Fruit fly (Drosophila melanogaster) whole organism, prepupa: Measurements from ENCODE around the gene hob.

ENCODE experiments used
- Blimp-1 ChIP-seq: fragments of 200-800 bp; sonication (Bioruptor generic); optimal IDR thresholded peaks from 3 replicates; lab custom pipeline; 2017; ENCODE audit warnings: missing biosample characterization, missing genetic modification characterization, mild to moderate bottlenecking, moderate library complexity, missing genetic modification reagents
- CG10631 ChIP-seq: fragments of 200-800 bp; sonication (Bioruptor generic); optimal IDR thresholded peaks from 2 replicates; lab custom pipeline; 2016; ENCODE audit warnings: missing biosample characterization, missing genetic modification characterization
- CG11294 ChIP-seq: fragments of 200-800 bp; sonication (Bioruptor generic); IDR thresholded peaks from 2 replicates; pipeline ENCODE4 v1.3.6; 2022; ENCODE audit warnings: missing biosample characterization, missing genetic modification characterization
- CG11902 ChIP-seq: fragments of 200-800 bp; sonication (Bioruptor generic); optimal IDR thresholded peaks from 3 replicates; lab custom pipeline; 2016; ENCODE audit warnings: missing biosample characterization, missing genetic modification characterization
- CG15336 ChIP-seq: fragments of 200-800 bp; sonication (Bioruptor generic); IDR thresholded peaks from 2 replicates; pipeline ENCODE4 v1.3.6; 2022; ENCODE audit warnings: missing biosample characterization, missing genetic modification characterization
- CG1621 ChIP-seq: fragments of 200-800 bp; sonication (Bioruptor generic); optimal IDR thresholded peaks from 3 replicates; lab custom pipeline; 2018; ENCODE audit warnings: missing biosample characterization, mild to moderate bottlenecking, missing genetic modification characterization
- CG16779 ChIP-seq: fragments of 200-800 bp; sonication (Bioruptor generic); optimal IDR thresholded peaks from 3 replicates; lab custom pipeline; 2017; ENCODE audit warnings: missing biosample characterization, mild to moderate bottlenecking, missing genetic modification characterization
- CG3032 ChIP-seq: fragments of 200-800 bp; optimal IDR thresholded peaks from 2 replicates; lab custom pipeline; 2019; ENCODE audit warnings: missing biosample characterization, mild to moderate bottlenecking, missing genetic modification characterization, moderate library complexity
- CG31627 ChIP-seq: fragments of 200-800 bp; sonication (Bioruptor generic); optimal IDR thresholded peaks from 3 replicates; lab custom pipeline; 2016; ENCODE audit warnings: missing biosample characterization, missing genetic modification characterization
- CG32006 ChIP-seq: fragments of 200-800 bp; sonication (Bioruptor generic); optimal IDR thresholded peaks from 3 replicates; lab custom pipeline; 2017; ENCODE audit warnings: missing biosample characterization, mild to moderate bottlenecking, missing genetic modification characterization
- CG34406 ChIP-seq: fragments of 200-800 bp; sonication (Bioruptor generic); optimal IDR thresholded peaks from 3 replicates; lab custom pipeline; 2016; ENCODE audit warnings: missing biosample characterization, missing genetic modification characterization
- CG4318 ChIP-seq: fragments of 200-800 bp; sonication (Bioruptor generic); optimal IDR thresholded peaks from 3 replicates; lab custom pipeline; 2017; ENCODE audit warnings: missing biosample characterization, mild to moderate bottlenecking, missing genetic modification characterization
- CG6163 ChIP-seq: fragments of 200-800 bp; sonication (Bioruptor generic); IDR thresholded peaks from 3 replicates; pipeline ENCODE4 v1.3.6; 2022; ENCODE audit warnings: missing biosample characterization, missing genetic modification characterization
- CG6276 ChIP-seq: fragments of 200-800 bp; sonication (Bioruptor generic); optimal IDR thresholded peaks from 2 replicates; lab custom pipeline; 2017; ENCODE audit warnings: missing biosample characterization, mild to moderate bottlenecking, missing genetic modification characterization
- CG6792 ChIP-seq: fragments of 200-800 bp; sonication (Bioruptor generic); optimal IDR thresholded peaks from 3 replicates; lab custom pipeline; 2016; ENCODE audit warnings: missing biosample characterization, missing genetic modification characterization
- CG6808 ChIP-seq: fragments of 200-800 bp; sonication (Bioruptor generic); optimal IDR thresholded peaks from 3 replicates; lab custom pipeline; 2017; ENCODE audit warnings: missing biosample characterization, missing genetic modification characterization, mild to moderate bottlenecking, moderate library complexity, missing genetic modification reagents
- CG6854 ChIP-seq: fragments of 200-800 bp; sonication (Bioruptor generic); optimal IDR thresholded peaks from 2 replicates; lab custom pipeline; 2017; ENCODE audit warnings: missing biosample characterization, mild to moderate bottlenecking, missing genetic modification characterization
- CG8319 ChIP-seq: fragments of 200-800 bp; sonication (Bioruptor generic); optimal IDR thresholded peaks from 3 replicates; lab custom pipeline; 2016; ENCODE audit warnings: missing biosample characterization, missing genetic modification characterization
- CG8632 ChIP-seq: fragments of 200-800 bp; sonication (Bioruptor generic); optimal IDR thresholded peaks from 3 replicates; lab custom pipeline; 2016; ENCODE audit warnings: missing biosample characterization, missing genetic modification characterization
- Eip75B ChIP-seq: fragments of 200-800 bp; sonication (Bioruptor generic); optimal IDR thresholded peaks from 3 replicates; lab custom pipeline; 2016; ENCODE audit warnings: missing biosample characterization, missing genetic modification characterization
- Ets21C ChIP-seq: fragments of 200-800 bp; sonication (Bioruptor generic); optimal IDR thresholded peaks from 3 replicates; lab custom pipeline; 2016; ENCODE audit warnings: missing biosample characterization, missing genetic modification characterization
- Ets96B ChIP-seq: fragments of 200-800 bp; optimal IDR thresholded peaks from 2 replicates; lab custom pipeline; 2019; ENCODE audit warnings: missing biosample characterization, mild to moderate bottlenecking, missing genetic modification characterization, moderate library complexity
- Gug ChIP-seq: fragments of 200-800 bp; sonication (Bioruptor generic); IDR thresholded peaks from 2 replicates; pipeline ENCODE4 v1.3.6; 2022; ENCODE audit warnings: missing biosample characterization, missing genetic modification characterization
- Hr38 ChIP-seq: sonication (Bioruptor generic); optimal IDR thresholded peaks from 2 replicates; lab custom pipeline; 2016; ENCODE audit warnings: missing biosample characterization, missing genetic modification characterization
- Hr39 ChIP-seq: fragments of 200-800 bp; sonication (Bioruptor generic); optimal IDR thresholded peaks from 2 replicates; lab custom pipeline; 2016; ENCODE audit warnings: missing biosample characterization, missing genetic modification characterization
- Hr4 ChIP-seq: fragments of 200-800 bp; sonication (Bioruptor generic); optimal IDR thresholded peaks from 3 replicates; lab custom pipeline; 2016; ENCODE audit warnings: missing biosample characterization, missing genetic modification characterization
- Lpt ChIP-seq: fragments of 200-800 bp; sonication (Bioruptor generic); optimal IDR thresholded peaks from 3 replicates; lab custom pipeline; 2016; ENCODE audit warnings: missing biosample characterization, missing genetic modification characterization
- Met ChIP-seq: fragments of 200-800 bp; sonication (Bioruptor generic); optimal IDR thresholded peaks from 3 replicates; lab custom pipeline; 2016; ENCODE audit warnings: missing biosample characterization, missing genetic modification characterization
- OdsH ChIP-seq: fragments of 200-800 bp; sonication (Bioruptor generic); optimal IDR thresholded peaks from 3 replicates; lab custom pipeline; 2016; ENCODE audit warnings: missing biosample characterization, missing genetic modification characterization
- Smox ChIP-seq: fragments of 200-800 bp; sonication (Bioruptor generic); optimal IDR thresholded peaks from 3 replicates; lab custom pipeline; 2016; ENCODE audit warnings: missing biosample characterization, missing genetic modification characterization
- Sox102F ChIP-seq: fragments of 200-800 bp; sonication (Bioruptor generic); optimal IDR thresholded peaks from 2 replicates; lab custom pipeline; 2016; ENCODE audit warnings: missing biosample characterization, mild to moderate bottlenecking, missing genetic modification characterization
- Sox14 ChIP-seq: fragments of 200-800 bp; sonication (Bioruptor generic); optimal IDR thresholded peaks from 3 replicates; lab custom pipeline; 2016; ENCODE audit warnings: missing biosample characterization, missing genetic modification characterization
- Sox15 ChIP-seq: fragments of 200-800 bp; sonication (Bioruptor generic); optimal IDR thresholded peaks from 3 replicates; lab custom pipeline; 2016; ENCODE audit warnings: missing biosample characterization, missing genetic modification characterization
- achi ChIP-seq: fragments of 200-800 bp; sonication (Bioruptor generic); optimal IDR thresholded peaks from 3 replicates; lab custom pipeline; 2016; ENCODE audit warnings: missing biosample characterization, missing genetic modification characterization
- acj6 ChIP-seq: fragments of 200-800 bp; sonication (Bioruptor generic); optimal IDR thresholded peaks from 3 replicates; lab custom pipeline; 2016; ENCODE audit warnings: missing biosample characterization, missing genetic modification characterization
- cyc ChIP-seq: fragments of 200-800 bp; sonication (Bioruptor generic); optimal IDR thresholded peaks from 3 replicates; lab custom pipeline; 2016; ENCODE audit warnings: missing biosample characterization, missing genetic modification characterization
- esn ChIP-seq: fragments of 200-800 bp; sonication (Bioruptor generic); optimal IDR thresholded peaks from 2 replicates; lab custom pipeline; 2016; ENCODE audit warnings: missing biosample characterization, mild to moderate bottlenecking, missing genetic modification characterization, moderate library complexity
- fd85E ChIP-seq: fragments of 200-800 bp; sonication (Bioruptor generic); optimal IDR thresholded peaks from 3 replicates; lab custom pipeline; 2016; ENCODE audit warnings: missing biosample characterization, missing genetic modification characterization
- fkh ChIP-seq: fragments of 200-800 bp; sonication (Bioruptor generic); optimal IDR thresholded peaks from 3 replicates; lab custom pipeline; 2017; ENCODE audit warnings: missing biosample characterization, mild to moderate bottlenecking, missing genetic modification characterization, moderate library complexity
- net ChIP-seq: fragments of 200-800 bp; sonication (Bioruptor generic); optimal IDR thresholded peaks from 3 replicates; lab custom pipeline; 2016; ENCODE audit warnings: missing biosample characterization, missing genetic modification characterization
- pdm3 ChIP-seq: fragments of 200-800 bp; sonication (Bioruptor generic); optimal IDR thresholded peaks from 3 replicates; lab custom pipeline; 2016; ENCODE audit warnings: missing biosample characterization, missing genetic modification characterization
- salr ChIP-seq, 2 experiments: fragments of 200-800 bp; sonication (Bioruptor generic); optimal IDR thresholded peaks; 3 replicates each; lab custom pipeline; 2016 to 2018; ENCODE audit warnings: missing biosample characterization in 2 of 2, missing genetic modification characterization in 2 of 2, mild to moderate bottlenecking in 1 of 2
- spab ChIP-seq: fragments of 200-800 bp; sonication (Bioruptor generic); optimal IDR thresholded peaks from 2 replicates; lab custom pipeline; 2017; ENCODE audit warnings: missing biosample characterization, mild to moderate bottlenecking, missing genetic modification characterization, missing genetic modification reagents
- svp ChIP-seq: fragments of 200-800 bp; sonication (Bioruptor generic); peaks from one replicate; lab custom pipeline; 2016; ENCODE audit warnings: missing biosample characterization, missing genetic modification characterization
- topi ChIP-seq: fragments of 200-800 bp; sonication (Bioruptor generic); optimal IDR thresholded peaks from 3 replicates; lab custom pipeline; 2016; ENCODE audit warnings: missing biosample characterization, missing genetic modification characterization
- vri ChIP-seq: fragments of 200-800 bp; sonication (Bioruptor generic); optimal IDR thresholded peaks from 3 replicates; lab custom pipeline; 2016; ENCODE audit warnings: missing biosample characterization, mild to moderate bottlenecking, missing genetic modification characterization

The hob gene

DNA sequence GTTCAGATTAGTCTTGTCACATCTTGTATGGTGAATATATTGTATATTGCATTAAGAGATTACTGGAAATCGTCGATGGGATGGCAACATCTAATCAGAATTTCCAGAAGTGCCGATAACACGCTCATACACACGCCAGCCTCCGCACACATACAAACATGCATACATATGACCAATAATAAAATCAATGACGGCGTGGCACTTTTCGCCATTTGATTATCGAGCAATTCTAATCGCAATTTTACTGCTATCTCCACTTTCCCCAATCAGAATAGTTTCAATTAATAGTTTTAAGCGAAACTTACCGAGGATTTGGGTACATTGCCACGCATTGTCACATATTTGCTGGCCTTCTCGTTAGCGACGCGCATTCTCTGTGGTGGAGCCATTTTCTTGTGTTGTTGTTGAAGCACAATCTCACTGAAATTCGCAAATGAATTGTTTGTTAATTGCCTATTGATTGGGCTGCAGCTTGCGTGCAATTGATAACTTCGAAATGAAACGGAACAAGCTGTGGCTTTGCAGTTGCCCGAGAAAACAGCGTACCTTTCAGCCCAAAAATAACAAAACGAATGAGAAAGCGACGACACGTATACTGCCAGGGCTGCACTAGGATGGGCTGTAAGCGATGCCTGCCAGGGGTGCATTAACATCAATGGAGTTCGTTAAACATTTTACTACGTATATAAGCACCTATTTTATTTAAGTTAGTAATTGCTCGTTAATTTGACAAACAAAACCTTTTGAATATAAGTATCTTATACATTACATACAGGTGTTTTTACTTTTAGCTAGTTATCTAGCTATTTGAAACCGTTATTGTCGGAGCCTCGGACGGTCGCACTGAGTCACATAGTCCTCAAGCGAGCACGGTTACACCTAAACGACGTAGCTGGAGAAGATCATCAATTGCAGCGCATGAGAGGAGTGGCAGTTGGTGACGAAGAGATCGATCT lies 20.0 kb downstream of the hob start, which contains the start of the genes CG32276 and gry (continued):
- no peak for TF ChIP-seq Lpt (GFP tag; lab: Kevin White, UChicago)
- peak; percentile 51 for TF ChIP-seq Sox15 (GFP tag; lab: Kevin White, UChicago)
- peak; percentile 71 for TF ChIP-seq CG6854 (GFP tag; lab: Kevin White, UChicago)
- TF ChIP-seq fkh (GFP tag; lab: Kevin White, UChicago): peak; percentile 20
- peak; percentile 38 for TF ChIP-seq Blimp-1 (GFP tag; lab: Kevin White, UChicago)
- no peak for TF ChIP-seq CG4318
- TF ChIP-seq Sox102F (GFP tag; lab: Kevin White, UChicago): peak; percentile 75
- TF ChIP-seq Hr39 (GFP tag; lab: Kevin White, UChicago): peak; percentile 80
- peak; percentile 78 for TF ChIP-seq CG6792
- TF ChIP-seq Hr38 (GFP tag; lab: Kevin White, UChicago): peak; percentile 0
- TF ChIP-seq CG34406 (GFP tag; lab: Kevin White, UChicago): peak; percentile 50
- TF ChIP-seq Ets96B (tag; lab: Kevin White, UChicago): no peak
- TF ChIP-seq CG10631 (GFP tag; lab: Kevin White, UChicago): no peak
- no peak for TF ChIP-seq spab
- TF ChIP-seq CG6276 (GFP tag; lab: Kevin White, UChicago): no peak
- peak; percentile 45; the same call in 1 of the 2 replicates for TF ChIP-seq CG15336 (GFP tag; lab: Robert Waterston, UW)
- no peak for TF ChIP-seq CG8632 (GFP tag; lab: Kevin White, UChicago)
- TF ChIP-seq fd85E (GFP tag; lab: Kevin White, UChicago): peak; percentile 3
- TF ChIP-seq Smox (GFP tag; lab: Kevin White, UChicago): no peak
- TF ChIP-seq, all 60 proteins: peak for 34

DNA sequence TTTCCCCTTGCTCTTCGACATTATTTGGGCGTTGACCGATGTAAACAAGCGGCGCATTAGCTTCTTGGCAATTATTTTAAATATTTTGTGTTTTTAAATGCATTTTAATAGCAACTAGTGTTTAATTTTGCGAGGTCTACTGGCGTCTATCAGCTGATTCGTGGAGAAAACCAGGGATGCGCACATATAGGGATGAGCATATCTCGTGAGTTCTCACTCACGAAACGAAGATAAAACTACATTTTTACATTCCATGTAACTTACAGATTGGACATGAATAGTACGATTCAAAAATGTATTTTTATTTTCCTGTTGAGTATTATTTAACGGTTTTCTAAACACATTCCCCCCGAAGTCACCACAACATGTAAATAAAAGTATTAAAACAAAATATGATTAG lies 21.3 kb downstream of the hob start, which contains the start of gene CG14966:
CG14966 (minus strand) TSS at position 168 of the 400 bp plus-strand sequence.
- TF ChIP-seq cyc (GFP tag; lab: Kevin White, UChicago) (peak; percentile 17), CG6163 (GFP tag; lab: Robert Waterston, UW) (no peak), achi (GFP tag; lab: Kevin White, UChicago) (no peak), CG6792 (no peak), CG6808 (GFP tag; lab: Kevin White, UChicago) (peak; percentile 3), CG31627 (peak; percentile 28), Hr4 (GFP tag; lab: Kevin White, UChicago) (no peak), fkh (GFP tag; lab: Kevin White, UChicago) (no peak), Sox102F (GFP tag; lab: Kevin White, UChicago) (no peak), Eip75B (no peak), Met (no peak), svp (GFP tag; lab: Kevin White, UChicago) (peak; percentile 65), fd85E (GFP tag; lab: Kevin White, UChicago) (no peak), CG15336 (GFP tag; lab: Robert Waterston, UW) (no peak), CG10631 (GFP tag; lab: Kevin White, UChicago) (no peak), acj6 (GFP tag; lab: Kevin White, UChicago) (no peak), spab (no peak), Hr38 (GFP tag; lab: Kevin White, UChicago) (no peak), Gug (no peak), esn (GFP tag; lab: Kevin White, UChicago) (peak; percentile 45), CG6854 (GFP tag; lab: Kevin White, UChicago) (peak; percentile 26), Ets96B (tag; lab: Kevin White, UChicago) (no peak), net (GFP tag; lab: Kevin White, UChicago) (no peak), salr (GFP tag; optimal IDR thresholded peaks at IDR 0.05; lab: Kevin White, UChicago) (no peak), CG1621 (no peak), Ets21C (GFP tag; lab: Kevin White, UChicago) (peak; percentile 5), CG8632 (GFP tag; lab: Kevin White, UChicago) (no peak), pdm3 (GFP tag; lab: Kevin White, UChicago) (peak; percentile 26), CG32006 (GFP tag; lab: Kevin White, UChicago) (no peak), CG16779 (tag; lab: Kevin White, UChicago) (no peak), Sox14 (peak; percentile 29), CG11902 (GFP tag; lab: Kevin White, UChicago) (no peak), CG4318 (no peak), vri (GFP tag; lab: Kevin White, UChicago) (no peak), OdsH (GFP tag; lab: Kevin White, UChicago) (no peak), CG11294 (GFP tag; lab: Robert Waterston, UW) (no peak), CG34406 (GFP tag; lab: Kevin White, UChicago) (no peak), CG3032 (tag; lab: Kevin White, UChicago) (no peak), topi (GFP tag; lab: Kevin White, UChicago) (peak; percentile 33), CG8319 (no peak)
